Fruit fly (Drosophila melanogaster) whole organism, wandering third instar larva: ENCODE results near the gene CG45100.

Experiments used
- Abd-B ChIP-seq: fragments of >200 bp; optimal IDR thresholded peaks from 2 replicates; lab custom pipeline; 2017; ENCODE audit warnings: missing biosample characterization, missing genetic modification characterization
- CG9705 ChIP-seq: fragments of 200-800 bp; sonication (Bioruptor generic); optimal IDR thresholded peaks from 2 replicates; lab custom pipeline; 2018; ENCODE audit warnings: missing biosample characterization, mild to moderate bottlenecking, missing genetic modification characterization
- CrebA ChIP-seq: fragments of 200-800 bp; sonication (Bioruptor generic); optimal IDR thresholded peaks from 2 replicates; lab custom pipeline; 2016; ENCODE audit warnings: missing biosample characterization, mild to moderate bottlenecking, missing genetic modification characterization, borderline replicate concordance
- HLH106 ChIP-seq: fragments of 200-800 bp; optimal IDR thresholded peaks from 3 replicates; lab custom pipeline; 2019; ENCODE audit warnings: missing biosample characterization, mild to moderate bottlenecking, missing genetic modification characterization, moderate library complexity
- Jra ChIP-seq: sonication (Bioruptor generic); optimal IDR thresholded peaks from 2 replicates; lab custom pipeline; 2016; ENCODE audit warnings: missing biosample characterization, missing genetic modification characterization
- OdsH ChIP-seq: fragments of 200-800 bp; sonication (Bioruptor generic); optimal IDR thresholded peaks from 2 replicates; lab custom pipeline; 2016; ENCODE audit warnings: missing biosample characterization, mild to moderate bottlenecking, missing genetic modification characterization
- br ChIP-seq: fragments of 200-800 bp; sonication (Bioruptor generic); optimal IDR thresholded peaks from 2 replicates; lab custom pipeline; 2016; ENCODE audit warnings: missing biosample characterization, missing genetic modification characterization
- brk ChIP-seq: fragments of 200-800 bp; sonication (Bioruptor generic); optimal IDR thresholded peaks from 2 replicates; lab custom pipeline; 2016; ENCODE audit warnings: missing biosample characterization, mild to moderate bottlenecking, missing genetic modification characterization
- dl ChIP-seq, 2 experiments: fragments of 175-275, 200-275 bp in 1 of 2; fragments of 200-275 bp in 1 of 2; sonication (Bioruptor generic); optimal IDR thresholded peaks; lab custom pipeline; 2018; ENCODE audit warnings: mild to moderate bottlenecking in 2 of 2, missing biosample characterization in 2 of 2, missing genetic modification characterization in 2 of 2, moderate library complexity in 2 of 2; ENCODE audit not compliant: partially characterized antibody in 2 of 2, insufficient read depth in 1 of 2
- lola ChIP-seq: fragments of >200 bp; optimal IDR thresholded peaks from 2 replicates; lab custom pipeline; 2017; ENCODE audit warnings: missing biosample characterization, missing genetic modification characterization
- pan ChIP-seq: fragments of >200 bp; optimal IDR thresholded peaks from 2 replicates; lab custom pipeline; 2017
- psq ChIP-seq: fragments of 200-800 bp; sonication (Bioruptor generic); optimal IDR thresholded peaks from 3 replicates; lab custom pipeline; 2017; ENCODE audit warnings: missing biosample characterization, mild to moderate bottlenecking, missing genetic modification characterization, moderate library complexity
- rgr ChIP-seq: fragments of 200-800 bp; sonication (Bioruptor generic); optimal IDR thresholded peaks from 3 replicates; lab custom pipeline; 2016; ENCODE audit warnings: missing biosample characterization, mild to moderate bottlenecking, missing genetic modification characterization
- sv ChIP-seq: fragments of 200-800 bp; sonication (Bioruptor generic); optimal IDR thresholded peaks from 3 replicates; lab custom pipeline; 2016; ENCODE audit warnings: missing biosample characterization, missing genetic modification characterization

DNA sequence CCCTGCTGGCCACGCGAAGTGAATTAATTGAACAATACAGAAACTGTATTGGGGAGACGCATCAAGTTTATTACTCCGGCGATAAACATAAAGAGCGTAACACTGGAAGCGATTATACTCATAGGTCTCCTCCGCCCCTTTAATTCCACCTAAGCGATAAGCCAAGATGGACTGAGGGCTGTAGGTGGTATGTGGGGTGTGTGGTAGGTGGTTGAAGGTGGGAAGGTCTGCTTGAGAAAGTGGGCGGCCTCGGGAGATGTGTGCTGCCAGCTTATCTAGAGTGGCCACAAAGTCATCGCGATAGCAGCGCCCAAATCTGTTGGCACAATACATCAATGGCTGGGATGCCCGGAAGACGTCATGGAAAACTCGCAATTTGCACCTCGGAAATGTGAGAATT lies 23.2 kb upstream of the CG45100 start:
- no peak for TF ChIP-seq Jra (GFP tag; lab: Kevin White, UChicago)
- no peak for TF ChIP-seq sv
- no peak for TF ChIP-seq HLH106
- TF ChIP-seq brk (GFP tag; lab: Kevin White, UChicago) = no peak
- no peak for TF ChIP-seq lola (GFP tag; lab: Kevin White, UChicago)
- TF ChIP-seq pan = no peak
- no peak for TF ChIP-seq dl (GFP tag; optimal IDR thresholded peaks at IDR 0.05; lab: Kevin White, UChicago; ENCODE audit: insufficient read depth in 1 of 2, partially characterized antibody in 2 of 2)
- TF ChIP-seq psq (GFP tag; lab: Kevin White, UChicago) = no peak
- no peak for TF ChIP-seq OdsH (GFP tag; lab: Kevin White, UChicago)
- TF ChIP-seq rgr (GFP tag; lab: Kevin White, UChicago) = no peak
- TF ChIP-seq br (GFP tag; lab: Kevin White, UChicago) = no peak
- TF ChIP-seq CG9705 = no peak
- TF ChIP-seq Abd-B (GFP tag; lab: Kevin White, UChicago) = no peak
- no peak for TF ChIP-seq CrebA
